Fruit fly (Drosophila melanogaster) whole organism, embryonic: Measurements from ENCODE around the gene Jupiter.

ENCODE experiments used
- Aef1 ChIP-seq: fragments of 200-800 bp; sonication (Bioruptor generic); IDR thresholded peaks from 3 replicates; pipeline ENCODE4 v1.3.6; 2022; ENCODE audit warnings: missing biosample characterization, missing genetic modification characterization
- Antp ChIP-seq: fragments of 200-800 bp; sonication (Bioruptor generic); optimal IDR thresholded peaks from 3 replicates; lab custom pipeline; 2016; ENCODE audit warnings: missing biosample characterization, missing genetic modification characterization
- Atf6 ChIP-seq: fragments of 200-800 bp; sonication (Bioruptor generic); IDR thresholded peaks from 2 replicates; pipeline ENCODE4 v1.3.6; 2022; ENCODE audit warnings: missing biosample characterization, missing genetic modification characterization
- BtbVII ChIP-seq: fragments of 200-800 bp; sonication (Bioruptor generic); optimal IDR thresholded peaks from 3 replicates; lab custom pipeline; 2017; ENCODE audit warnings: missing biosample characterization, mild to moderate bottlenecking, missing genetic modification characterization
- CG10462 ChIP-seq: fragments of 200-800 bp; sonication (Bioruptor generic); optimal IDR thresholded peaks from 2 replicates; lab custom pipeline; 2016; ENCODE audit warnings: missing biosample characterization, missing genetic modification characterization
- CG11398 ChIP-seq: fragments of 200-800 bp; sonication (Bioruptor generic); optimal IDR thresholded peaks from 2 replicates; lab custom pipeline; 2016; ENCODE audit warnings: missing biosample characterization, missing genetic modification characterization
- CG11695 ChIP-seq: fragments of 200-800 bp; sonication (Bioruptor generic); IDR thresholded peaks from 3 replicates; pipeline ENCODE4 v1.3.6; 2022; ENCODE audit warnings: missing biosample characterization, missing genetic modification characterization
- CG1233 ChIP-seq: fragments of 200-800 bp; sonication (Bioruptor generic); optimal IDR thresholded peaks from 4 replicates; lab custom pipeline; 2018; ENCODE audit warnings: missing biosample characterization, mild to moderate bottlenecking, missing genetic modification characterization
- CG12659 ChIP-seq: fragments of 200-800 bp; sonication (Bioruptor generic); optimal IDR thresholded peaks from 3 replicates; lab custom pipeline; 2017; ENCODE audit warnings: mild to moderate bottlenecking, missing biosample characterization, missing genetic modification reagents, missing genetic modification characterization
- CG15479 ChIP-seq: fragments of 200-800 bp; sonication (Bioruptor generic); optimal IDR thresholded peaks from 3 replicates; lab custom pipeline; 2019; ENCODE audit warnings: missing biosample characterization, mild to moderate bottlenecking, missing genetic modification characterization, moderate library complexity
- CG15514 ChIP-seq: fragments of 200-800 bp; sonication (Bioruptor generic); optimal IDR thresholded peaks from 3 replicates; lab custom pipeline; 2017; ENCODE audit warnings: missing biosample characterization, missing genetic modification characterization, mild to moderate bottlenecking, moderate library complexity, missing genetic modification reagents
- CG15696 ChIP-seq: fragments of 200-800 bp; sonication (Bioruptor generic); optimal IDR thresholded peaks from 2 replicates; lab custom pipeline; 2019; ENCODE audit warnings: missing biosample characterization, mild to moderate bottlenecking, missing genetic modification characterization, moderate library complexity
- CG1602 ChIP-seq: fragments of 200-800 bp; sonication (Bioruptor generic); optimal IDR thresholded peaks from 3 replicates; lab custom pipeline; 2016; ENCODE audit warnings: missing biosample characterization, missing genetic modification characterization
- CG16815 ChIP-seq: fragments of 200-800 bp; sonication (Bioruptor generic); optimal IDR thresholded peaks from 3 replicates; lab custom pipeline; 2017; ENCODE audit warnings: missing biosample characterization, mild to moderate bottlenecking, missing genetic modification characterization
- CG17328 ChIP-seq: fragments of 200-800 bp; sonication (Bioruptor generic); IDR thresholded peaks from 2 replicates; pipeline ENCODE4 v1.3.6; 2022; ENCODE audit warnings: missing biosample characterization, missing genetic modification characterization
- CG18476 ChIP-seq: fragments of 200-800 bp; sonication (Bioruptor generic); optimal IDR thresholded peaks from 2 replicates; lab custom pipeline; 2016; ENCODE audit warnings: missing biosample characterization, mild to moderate bottlenecking, missing genetic modification characterization
- CG31224 ChIP-seq: fragments of 200-800 bp; sonication (Bioruptor generic); IDR thresholded peaks from 2 replicates; pipeline ENCODE4 v1.3.6; 2022; ENCODE audit warnings: missing biosample characterization, missing genetic modification characterization
- CG3847 ChIP-seq: fragments of 200-800 bp; sonication (Bioruptor generic); IDR thresholded peaks from 2 replicates; pipeline ENCODE4 v1.3.6; 2022; ENCODE audit warnings: missing biosample characterization, missing genetic modification characterization
- CG7839 ChIP-seq: fragments of 200-800 bp; sonication (Bioruptor generic); optimal IDR thresholded peaks from 3 replicates; lab custom pipeline; 2018; ENCODE audit warnings: missing biosample characterization, mild to moderate bottlenecking, missing genetic modification characterization, moderate library complexity
- CG7963 ChIP-seq: fragments of 200-800 bp; sonication (Bioruptor generic); IDR thresholded peaks from 3 replicates; pipeline ENCODE4 v1.3.6; 2022; ENCODE audit warnings: missing biosample characterization, missing genetic modification characterization; ENCODE audit not compliant: partially characterized antibody
- CG7987 ChIP-seq: fragments of 200-800 bp; sonication (Bioruptor generic); optimal IDR thresholded peaks from 2 replicates; lab custom pipeline; 2018; ENCODE audit warnings: missing biosample characterization, mild to moderate bottlenecking, missing genetic modification characterization, moderate library complexity
- CG8281 ChIP-seq: fragments of 200-800 bp; sonication (Bioruptor generic); optimal IDR thresholded peaks from 2 replicates; lab custom pipeline; 2018; ENCODE audit warnings: missing biosample characterization, mild to moderate bottlenecking, missing genetic modification characterization, moderate library complexity
- CG8765 ChIP-seq: fragments of 200-800 bp; sonication (Bioruptor generic); IDR thresholded peaks from 2 replicates; pipeline ENCODE4 v1.3.6; 2022; ENCODE audit warnings: missing biosample characterization, missing genetic modification characterization
- CTCF ChIP-seq: fragments of 200-800 bp; sonication (Bioruptor generic); optimal IDR thresholded peaks from 2 replicates; lab custom pipeline; 2017; ENCODE audit warnings: missing biosample characterization, mild to moderate bottlenecking, missing genetic modification characterization, moderate library complexity
- Dll ChIP-seq: fragments of 200-800 bp; sonication (Bioruptor generic); IDR thresholded peaks from 4 replicates; pipeline ENCODE4 v1.3.6; 2022; ENCODE audit warnings: missing biosample characterization, missing genetic modification characterization; ENCODE audit not compliant: partially characterized antibody
- Dp ChIP-seq: fragments of 200-800 bp; sonication (Bioruptor generic); optimal IDR thresholded peaks from 2 replicates; lab custom pipeline; 2018; ENCODE audit warnings: missing biosample characterization, mild to moderate bottlenecking, missing genetic modification characterization, moderate library complexity
- H2.0 ChIP-seq: fragments of 200-800 bp; sonication (Bioruptor generic); IDR thresholded peaks from 2 replicates; pipeline ENCODE4 v1.3.6; 2022; ENCODE audit warnings: missing biosample characterization, missing genetic modification characterization
- HmgZ ChIP-seq: fragments of 200-800 bp; sonication (Bioruptor generic); optimal IDR thresholded peaks from 2 replicates; lab custom pipeline; 2018; ENCODE audit warnings: missing biosample characterization, mild to moderate bottlenecking, missing genetic modification characterization
- Hr78 ChIP-seq, 2 experiments: fragments of 200-800 bp in 1 of 2; fragments of >200 bp in 1 of 2; sonication (Bioruptor generic) in 1 of 2; optimal IDR thresholded peaks; 2 replicates each; lab custom pipeline; 2017 to 2019; ENCODE audit warnings: missing biosample characterization in 2 of 2, missing genetic modification characterization in 2 of 2, mild to moderate bottlenecking in 1 of 2, moderate library complexity in 1 of 2
- Lpt ChIP-seq: fragments of >200 bp; optimal IDR thresholded peaks from 2 replicates; lab custom pipeline; 2018; ENCODE audit warnings: missing biosample characterization, missing genetic modification characterization
- Oli ChIP-seq: fragments of 200-800 bp; sonication (Bioruptor generic); optimal IDR thresholded peaks from 2 replicates; lab custom pipeline; 2018; ENCODE audit warnings: missing biosample characterization, mild to moderate bottlenecking, missing genetic modification characterization, moderate library complexity
- Poxn ChIP-seq: fragments of 200-800 bp; sonication (Bioruptor generic); IDR thresholded peaks from 2 replicates; pipeline ENCODE4 v1.3.6; 2022; ENCODE audit warnings: missing biosample characterization, missing genetic modification characterization
- Ravus ChIP-seq: fragments of 200-800 bp; sonication (Bioruptor generic); IDR thresholded peaks from 2 replicates; pipeline ENCODE4 v1.3.6; 2022; ENCODE audit warnings: missing biosample characterization, missing genetic modification characterization
- Six4 ChIP-seq: fragments of 200-800 bp; sonication (Bioruptor generic); optimal IDR thresholded peaks from 2 replicates; lab custom pipeline; 2016; ENCODE audit warnings: missing biosample characterization, missing genetic modification characterization
- Sox102F ChIP-seq: fragments of 200-800 bp; sonication (Bioruptor generic); optimal IDR thresholded peaks from 2 replicates; lab custom pipeline; 2018; ENCODE audit warnings: missing biosample characterization, mild to moderate bottlenecking, missing genetic modification characterization, moderate library complexity
- Xbp1 ChIP-seq: fragments of 200-800 bp; sonication (Bioruptor generic); optimal IDR thresholded peaks from 3 replicates; lab custom pipeline; 2016; ENCODE audit warnings: missing biosample characterization, mild to moderate bottlenecking, missing genetic modification characterization
- bowl ChIP-seq: fragments of 200-800 bp; sonication (Bioruptor generic); IDR thresholded peaks from 2 replicates; pipeline ENCODE4 v1.3.6; 2022; ENCODE audit warnings: missing biosample characterization, missing genetic modification characterization
- dysf ChIP-seq: fragments of 200-800 bp; sonication (Bioruptor generic); IDR thresholded peaks from 3 replicates; pipeline ENCODE4 v1.3.6; 2022; ENCODE audit warnings: missing biosample characterization, missing genetic modification characterization
- gcm ChIP-seq: fragments of 200-800 bp; sonication (Bioruptor generic); optimal IDR thresholded peaks from 2 replicates; lab custom pipeline; 2019; ENCODE audit warnings: missing biosample characterization, mild to moderate bottlenecking, missing genetic modification characterization, moderate library complexity
- lbe ChIP-seq: fragments of 200-800 bp; sonication (Bioruptor generic); optimal IDR thresholded peaks from 2 replicates; lab custom pipeline; 2016; ENCODE audit warnings: missing biosample characterization, mild to moderate bottlenecking, missing genetic modification characterization
- oc ChIP-seq: fragments of 200-800 bp; sonication (Bioruptor generic); optimal IDR thresholded peaks from 2 replicates; lab custom pipeline; 2018; ENCODE audit warnings: missing biosample characterization, mild to moderate bottlenecking, missing genetic modification characterization, moderate library complexity
- otp ChIP-seq: fragments of 200-800 bp; sonication (Bioruptor generic); IDR thresholded peaks from 3 replicates; pipeline ENCODE4, ENCODE4 v1.3.6; 2022; ENCODE audit warnings: missing biosample characterization, missing genetic modification characterization
- pb ChIP-seq: fragments of 200-800 bp; sonication (Bioruptor generic); optimal IDR thresholded peaks from 3 replicates; lab custom pipeline; 2016; ENCODE audit warnings: missing biosample characterization, missing genetic modification characterization
- pfk ChIP-seq: fragments of 200-800 bp; sonication (Bioruptor generic); optimal IDR thresholded peaks from 2 replicates; lab custom pipeline; 2018; ENCODE audit warnings: missing biosample characterization, mild to moderate bottlenecking, missing genetic modification characterization, moderate library complexity
- pho ChIP-seq: fragments of 200-800 bp; sonication (Bioruptor generic); optimal IDR thresholded peaks from 2 replicates; lab custom pipeline; 2016; ENCODE audit warnings: missing biosample characterization, missing genetic modification characterization
- phol ChIP-seq: fragments of 200-800 bp; sonication (Bioruptor generic); optimal IDR thresholded peaks from 3 replicates; lab custom pipeline; 2018; ENCODE audit warnings: missing biosample characterization, mild to moderate bottlenecking, missing genetic modification characterization, moderate library complexity
- prd ChIP-seq, 3 experiments: fragments of >200 bp in 2 of 3; fragments of 200-800 bp in 1 of 3; sonication (Bioruptor generic) in 1 of 3; optimal IDR thresholded peaks in 2 of 3; IDR thresholded peaks in 1 of 3; 2 replicates in 2 of 3; 3 replicates in 1 of 3; pipeline versions ENCODE4 v1.3.6 to Lab custom; 2017 to 2022; ENCODE audit warnings: missing biosample characterization in 1 of 3, missing genetic modification characterization in 1 of 3
- pum ChIP-seq: fragments of 200-800 bp; sonication (Bioruptor generic); optimal IDR thresholded peaks from 2 replicates; lab custom pipeline; 2016; ENCODE audit warnings: missing biosample characterization, missing genetic modification characterization
- schlank ChIP-seq: fragments of 200-800 bp; sonication (Bioruptor generic); optimal IDR thresholded peaks from 2 replicates; lab custom pipeline; 2018; ENCODE audit warnings: missing biosample characterization, mild to moderate bottlenecking, missing genetic modification characterization
- slbo ChIP-seq: fragments of 200-800 bp; sonication (Bioruptor generic); IDR thresholded peaks from 2 replicates; pipeline ENCODE4 v1.3.6; 2022; ENCODE audit warnings: missing biosample characterization, missing genetic modification characterization
- stc ChIP-seq: fragments of 200-800 bp; sonication (Bioruptor generic); IDR thresholded peaks from 2 replicates; pipeline ENCODE4 v1.3.6; 2022; ENCODE audit warnings: missing biosample characterization, missing genetic modification characterization
- vfl ChIP-seq: fragments of 200-800 bp; sonication (Bioruptor generic); optimal IDR thresholded peaks from 2 replicates; lab custom pipeline; 2016; ENCODE audit warnings: missing biosample characterization, missing genetic modification characterization

Jupiter gene

DNA sequence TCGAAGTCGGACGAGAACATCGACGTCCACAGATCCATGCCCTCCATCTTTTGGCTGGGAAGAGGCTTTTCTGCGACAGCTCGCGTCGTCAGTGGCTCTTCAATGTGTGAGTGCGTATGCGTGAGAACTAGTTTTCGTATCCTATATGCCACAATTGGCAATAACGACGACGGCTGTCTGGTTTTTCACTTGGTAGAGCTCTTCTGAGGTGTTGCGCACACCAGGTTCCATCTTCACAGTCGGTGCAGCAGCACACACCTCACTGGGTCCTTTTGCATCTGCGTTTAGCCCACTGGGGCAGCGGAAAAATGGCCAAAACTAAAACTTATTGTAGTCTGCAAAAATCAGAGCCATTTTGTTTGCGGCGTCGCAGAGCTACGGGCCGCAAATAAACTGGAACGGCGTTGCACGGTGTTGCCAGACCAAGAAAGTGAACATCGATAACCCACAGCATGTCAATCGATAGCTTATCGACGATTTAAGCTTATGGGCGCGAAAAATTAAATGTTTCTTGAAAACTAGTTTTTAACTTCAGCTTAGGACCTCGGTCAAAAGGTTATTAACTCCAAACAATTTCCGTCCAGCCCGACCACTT is 29.8 kb downstream of the Jupiter start, which contains the start of gene CG6791 (continued):
- TF ChIP-seq dysf (GFP tag; lab: Robert Waterston, UW) (no peak), H2.0 (GFP tag; lab: Robert Waterston, UW) (no peak), CG7987 (no peak), lbe (GFP tag; lab: Kevin White, UChicago) (no peak), phol (peak; percentile 86), CG8281 (tag; lab: Kevin White, UChicago) (no peak), Poxn (GFP tag; lab: Robert Waterston, UW) (no peak), CG1602 (GFP tag; lab: Kevin White, UChicago) (no peak), CG18476 (GFP tag; lab: Kevin White, UChicago) (no peak), Aef1 (no peak), Xbp1 (no peak), pho (no peak), CG7839 (tag; lab: Kevin White, UChicago) (no peak), vfl (GFP tag; lab: Kevin White, UChicago) (no peak), CG16815 (no peak), pb (no peak), CG8765 (GFP tag; lab: Robert Waterston, UW) (no peak), Dp (GFP tag; lab: Kevin White, UChicago) (peak; percentile 97), gcm (no peak), CG17328 (GFP tag; lab: Robert Waterston, UW) (no peak), BtbVII (GFP tag; lab: Kevin White, UChicago) (no peak), Sox102F (no peak), Lpt (GFP tag; lab: Kevin White, UChicago) (no peak), CG3847 (GFP tag; lab: Robert Waterston, UW) (peak; percentile 58), otp (GFP tag; lab: Robert Waterston, UW) (no peak), pfk (no peak), CG10462 (no peak), CG11695 (no peak), CG31224 (GFP tag; lab: Robert Waterston, UW) (no peak), CG1233 (no peak), CG15696 (tag; lab: Kevin White, UChicago) (no peak)

DNA sequence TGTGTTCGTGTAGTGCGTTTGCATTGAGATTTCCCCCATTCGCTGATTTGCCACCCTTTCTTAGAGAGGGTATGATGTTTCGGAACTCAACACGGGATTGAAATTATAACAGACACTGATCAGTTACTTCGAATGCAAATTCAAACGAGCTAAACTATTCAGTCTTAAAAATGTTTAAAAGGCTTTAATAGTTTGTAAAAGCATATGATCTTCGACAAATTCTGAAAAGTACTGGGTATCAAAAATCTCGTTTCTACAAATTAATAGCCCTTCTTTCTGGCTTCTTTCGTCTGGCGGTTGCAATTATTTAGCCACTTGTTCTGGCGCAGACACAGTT is 37.5 kb downstream of the Jupiter start:
- TF ChIP-seq CG15514 (GFP tag; lab: Kevin White, UChicago) (peak; percentile 55), HmgZ (tag; lab: Kevin White, UChicago) (no peak), Ravus (GFP tag; lab: Robert Waterston, UW) (peak; percentile 34), pum (GFP tag; lab: Kevin White, UChicago) (peak; percentile 65), Dll (GFP tag; lab: Robert Waterston, UW) (no peak), CG11398 (GFP tag; lab: Kevin White, UChicago) (peak; percentile 43), schlank (peak; percentile 22), CG15479 (no peak), phol (peak; percentile 58), prd (optimal IDR thresholded peaks at IDR 0.05; lab: Kevin White, UChicago) (no peak), prd (GFP tag; IDR thresholded peaks at IDR 0.05; lab: Robert Waterston, UW) (peak; percentile 76), CG16815 (peak; percentile 31), CG7963 (GFP tag; lab: Robert Waterston, UW) (no peak), CG12659 (peak; percentile 39), Hr78 (GFP tag; optimal IDR thresholded peaks at IDR 0.05; lab: Kevin White, UChicago) (no peak), slbo (GFP tag; lab: Robert Waterston, UW) (peak; percentile 58), Antp (GFP tag; lab: Kevin White, UChicago) (peak; percentile 63), Oli (tag; lab: Kevin White, UChicago) (peak; percentile 77), Atf6 (GFP tag; lab: Robert Waterston, UW) (peak; percentile 30; the same call in 1 of the 2 replicates), Six4 (GFP tag; lab: Kevin White, UChicago) (peak; percentile 53), stc (GFP tag; lab: Robert Waterston, UW) (peak; percentile 87), Dp (GFP tag; lab: Kevin White, UChicago) (no peak), oc (tag; lab: Kevin White, UChicago) (peak; percentile 75), CTCF (GFP tag; lab: Kevin White, UChicago) (no peak), bowl (GFP tag; lab: Robert Waterston, UW) (peak; percentile 68)
